Worm (Caenorhabditis elegans): Measurements from ENCODE around the gene T25E4.2.

T25E4.2 gene

DNA sequence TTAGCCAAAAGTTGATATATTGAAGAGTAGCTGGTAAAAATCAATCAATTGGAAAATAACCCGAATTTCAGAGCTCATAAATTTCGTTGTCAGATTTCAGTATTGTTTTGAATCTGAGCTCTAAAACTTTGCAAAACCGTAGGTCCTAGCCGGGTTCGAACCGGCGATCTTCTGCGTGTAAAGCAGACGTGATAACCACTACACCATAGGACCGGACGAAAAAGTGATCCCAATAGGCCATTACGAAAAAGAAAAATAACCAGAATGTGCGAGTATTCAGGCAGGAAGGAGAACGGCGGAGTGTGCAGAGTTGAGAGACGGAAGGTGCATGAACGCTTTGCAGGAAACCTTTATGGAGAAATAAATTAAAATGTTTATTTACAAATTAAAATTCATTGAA, 5.1 kb downstream of the T25E4.2 start:
- TF ChIP-seq tab-1 (GFP tag; IDR thresholded peaks at IDR 0.05) (peak; percentile 78), med-1 (GFP tag; optimal IDR thresholded peaks at IDR 0.05; ENCODE audit: insufficient read depth) (no peak), T22C8.4 (GFP tag; IDR thresholded peaks at IDR 0.05) (peak; percentile 49; the same call in 1 of the 2 replicates), flt-1 (GFP tag; IDR thresholded peaks at IDR 0.05) (peak; percentile 87), cog-1 (tag; optimal IDR thresholded peaks at IDR 0.05) (no peak), klf-2 (GFP tag; conservative IDR thresholded peaks at IDR 0.05) (0 out of 2 replicates have a peak, but pooled peaks have one; percentile 22), ztf-23 (GFP tag; IDR thresholded peaks at IDR 0.05) (peak; percentile 73), ref-1 (GFP tag; conservative IDR thresholded peaks at IDR 0.05) (no peak)

DNA sequence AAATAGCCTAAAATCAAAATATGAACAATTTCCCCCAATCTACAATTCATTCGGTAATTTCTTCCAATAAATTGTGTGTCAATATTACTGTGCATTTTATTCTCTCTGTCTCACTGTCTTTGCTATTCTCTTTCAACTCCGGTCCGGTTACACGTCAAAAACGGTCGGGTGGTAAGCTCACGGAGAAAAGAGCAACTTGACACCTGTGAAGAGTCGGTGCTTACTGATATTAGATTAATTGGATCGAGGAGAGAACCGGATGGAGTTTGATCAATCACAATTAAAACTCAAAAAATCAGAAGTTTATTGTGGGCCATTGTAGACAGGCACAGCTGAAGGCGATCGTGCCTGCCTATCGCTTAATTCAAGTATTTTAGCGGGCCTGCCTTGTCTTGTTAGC, 7.3 kb downstream of the T25E4.2 start:
- TF ChIP-seq ztf-29 (GFP tag; IDR thresholded peaks at IDR 0.05), result no peak
- TF ChIP-seq cog-1 (tag; optimal IDR thresholded peaks at IDR 0.05), result no peak
- no peak for TF ChIP-seq klf-2 (GFP tag; conservative IDR thresholded peaks at IDR 0.05)
- TF ChIP-seq ztf-23 (GFP tag; IDR thresholded peaks at IDR 0.05), result no peak
- no peak for TF ChIP-seq T22C8.4 (GFP tag; IDR thresholded peaks at IDR 0.05)
- no peak for TF ChIP-seq ref-1 (GFP tag; conservative IDR thresholded peaks at IDR 0.05)
- TF ChIP-seq med-1 (GFP tag; optimal IDR thresholded peaks at IDR 0.05; ENCODE audit: insufficient read depth), result no peak
- TF ChIP-seq tab-1 (GFP tag; IDR thresholded peaks at IDR 0.05), result no peak
- no peak for TF ChIP-seq flt-1 (GFP tag; IDR thresholded peaks at IDR 0.05)

ce11 chrII:5572082-5572746, 10.0 kb downstream of the T25E4.2 start:
- no peak for TF ChIP-seq tab-1 (GFP tag; IDR thresholded peaks at IDR 0.05)
- no peak for TF ChIP-seq med-1 (GFP tag; optimal IDR thresholded peaks at IDR 0.05; ENCODE audit: insufficient read depth)
- TF ChIP-seq ztf-23 (GFP tag; IDR thresholded peaks at IDR 0.05), result no peak
- no peak for TF ChIP-seq T22C8.4 (GFP tag; IDR thresholded peaks at IDR 0.05)
- TF ChIP-seq ref-1 (GFP tag; conservative IDR thresholded peaks at IDR 0.05), result no peak
- TF ChIP-seq ztf-29 (GFP tag; IDR thresholded peaks at IDR 0.05), result no peak
- no peak for TF ChIP-seq cog-1 (tag; optimal IDR thresholded peaks at IDR 0.05)
- TF ChIP-seq klf-2 (GFP tag; conservative IDR thresholded peaks at IDR 0.05), result no peak
- no peak for TF ChIP-seq flt-1 (GFP tag; IDR thresholded peaks at IDR 0.05)

- TF ChIP-seq klf-2 (GFP tag; conservative IDR thresholded peaks at IDR 0.05), result no peak
- no peak for TF ChIP-seq tab-1 (GFP tag; IDR thresholded peaks at IDR 0.05)
- TF ChIP-seq cog-1 (tag; optimal IDR thresholded peaks at IDR 0.05), result no peak
- TF ChIP-seq med-1 (GFP tag; optimal IDR thresholded peaks at IDR 0.05; ENCODE audit: insufficient read depth), result no peak
- no peak for TF ChIP-seq ztf-23 (GFP tag; IDR thresholded peaks at IDR 0.05)
- TF ChIP-seq T22C8.4 (GFP tag; IDR thresholded peaks at IDR 0.05), result no peak
- no peak for TF ChIP-seq flt-1 (GFP tag; IDR thresholded peaks at IDR 0.05)
- TF ChIP-seq ztf-29 (GFP tag; IDR thresholded peaks at IDR 0.05), result no peak
- TF ChIP-seq ref-1 (GFP tag; conservative IDR thresholded peaks at IDR 0.05), result no peak
These were observed 11.9 kb downstream of the T25E4.2 start, which contains the start of the genes C17C3.1 and C17C3.15 for ce11 chrII:5570272-5570671. Gene C17C3.1 (plus strand): TSS chrII:5570572. Gene C17C3.15 (plus strand): TSS chrII:5570654.

- TF ChIP-seq tab-1 (GFP tag; IDR thresholded peaks at IDR 0.05) (no peak), flt-1 (GFP tag; IDR thresholded peaks at IDR 0.05) (0 out of 2 replicates have a peak, but pooled peaks have one; percentile 45)
These were observed 17.1 kb downstream of the T25E4.2 start for ce11 chrII:5565082-5565623.

- TF ChIP-seq klf-2 (GFP tag; conservative IDR thresholded peaks at IDR 0.05) (no peak), ztf-23 (GFP tag; IDR thresholded peaks at IDR 0.05) (no peak), T22C8.4 (GFP tag; IDR thresholded peaks at IDR 0.05) (no peak), med-1 (GFP tag; optimal IDR thresholded peaks at IDR 0.05; ENCODE audit: insufficient read depth) (no peak), ztf-29 (GFP tag; IDR thresholded peaks at IDR 0.05) (no peak), cog-1 (tag; optimal IDR thresholded peaks at IDR 0.05) (no peak), flt-1 (GFP tag; IDR thresholded peaks at IDR 0.05) (no peak), ref-1 (GFP tag; conservative IDR thresholded peaks at IDR 0.05) (no peak), tab-1 (GFP tag; IDR thresholded peaks at IDR 0.05) (no peak)
These were observed 20.8 kb downstream of the T25E4.2 start, which contains the start of gene C17C3.3 for ce11 chrII:5561392-5561791. Gene C17C3.3 (plus strand): TSS chrII:5561737.

ce11 chrII:5557134-5557533, 25.1 kb downstream of the T25E4.2 start:
- no peak for TF ChIP-seq T22C8.4 (GFP tag; IDR thresholded peaks at IDR 0.05)
- TF ChIP-seq med-1 (GFP tag; optimal IDR thresholded peaks at IDR 0.05; ENCODE audit: insufficient read depth), result no peak
- no peak for TF ChIP-seq tab-1 (GFP tag; IDR thresholded peaks at IDR 0.05)
- TF ChIP-seq ztf-23 (GFP tag; IDR thresholded peaks at IDR 0.05), result no peak
- no peak for TF ChIP-seq flt-1 (GFP tag; IDR thresholded peaks at IDR 0.05)
- no peak for TF ChIP-seq klf-2 (GFP tag; conservative IDR thresholded peaks at IDR 0.05)
- no peak for TF ChIP-seq cog-1 (tag; optimal IDR thresholded peaks at IDR 0.05)
- no peak for TF ChIP-seq ref-1 (GFP tag; conservative IDR thresholded peaks at IDR 0.05)
- no peak for TF ChIP-seq ztf-29 (GFP tag; IDR thresholded peaks at IDR 0.05)

ce11 chrII:5556431-5556830, 25.8 kb downstream of the T25E4.2 start, which contains the start of gene ins-11:
Gene ins-11 (plus strand): TSS chrII:5556731.
- TF ChIP-seq ref-1 (GFP tag; conservative IDR thresholded peaks at IDR 0.05) (no peak), ztf-29 (GFP tag; IDR thresholded peaks at IDR 0.05) (no peak), T22C8.4 (GFP tag; IDR thresholded peaks at IDR 0.05) (no peak), ztf-23 (GFP tag; IDR thresholded peaks at IDR 0.05) (no peak), flt-1 (GFP tag; IDR thresholded peaks at IDR 0.05) (no peak), cog-1 (tag; optimal IDR thresholded peaks at IDR 0.05) (no peak), klf-2 (GFP tag; conservative IDR thresholded peaks at IDR 0.05) (no peak), med-1 (GFP tag; optimal IDR thresholded peaks at IDR 0.05; ENCODE audit: insufficient read depth) (no peak), tab-1 (GFP tag; IDR thresholded peaks at IDR 0.05) (no peak)

DNA sequence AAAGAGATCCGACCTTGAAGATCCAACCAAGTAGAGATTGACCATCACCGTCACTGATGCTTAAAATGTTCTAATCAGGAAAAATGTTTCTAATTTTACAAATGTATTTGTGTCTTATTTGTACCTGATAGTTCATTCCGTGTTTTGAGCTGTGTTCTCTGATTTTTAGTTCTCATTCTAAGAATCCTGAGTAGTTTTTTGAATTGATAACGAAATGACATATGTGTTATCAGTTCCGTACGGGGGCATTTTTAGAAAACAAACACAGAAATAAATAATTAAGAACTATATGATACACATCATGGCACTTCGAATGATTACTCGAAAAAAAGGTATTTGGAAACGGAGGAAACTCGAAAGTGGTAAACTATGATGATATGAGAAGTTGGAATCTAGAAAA, 26.7 kb downstream of the T25E4.2 start:
- no peak for TF ChIP-seq cog-1 (tag; optimal IDR thresholded peaks at IDR 0.05)
- no peak for TF ChIP-seq T22C8.4 (GFP tag; IDR thresholded peaks at IDR 0.05)
- no peak for TF ChIP-seq ztf-23 (GFP tag; IDR thresholded peaks at IDR 0.05)
- TF ChIP-seq tab-1 (GFP tag; IDR thresholded peaks at IDR 0.05), result no peak
